Worm (Caenorhabditis elegans): ENCODE results near the gene K10D11.2.

The K10D11.2 gene

ce11 chrIV:12965074-12965473, 13.7 kb upstream of the K10D11.2 start, which contains the start of gene dod-22:
dod-22 (plus strand) TSS chrIV:12965374.
- no peak for TF ChIP-seq hlh-8 (tag; optimal IDR thresholded peaks at IDR 0.05)
- no peak for TF ChIP-seq dmd-4 (tag; optimal IDR thresholded peaks at IDR 0.05; ENCODE audit: borderline replicate concordance)
- no peak for TF ChIP-seq zip-5 (tag; optimal IDR thresholded peaks at IDR 0.05)
- TF ChIP-seq unc-86 (tag; optimal IDR thresholded peaks at IDR 0.05), result no peak
- TF ChIP-seq ceh-24 (tag; optimal IDR thresholded peaks at IDR 0.05), result no peak
- TF ChIP-seq lim-6 (tag; optimal IDR thresholded peaks at IDR 0.05), result no peak
- no peak for TF ChIP-seq ceh-22 (tag; optimal IDR thresholded peaks at IDR 0.05)
- TF ChIP-seq nfya-1 (tag; optimal IDR thresholded peaks at IDR 0.05), result no peak
- no peak for TF ChIP-seq madf-2 (tag; optimal IDR thresholded peaks at IDR 0.05)
- TF ChIP-seq pqm-1 (tag; optimal IDR thresholded peaks at IDR 0.05), result no peak
- no peak for TF ChIP-seq Y22D7AL.16 (tag; optimal IDR thresholded peaks at IDR 0.05)
- no peak for TF ChIP-seq sox-4 (tag; optimal IDR thresholded peaks at IDR 0.05)
- no peak for TF ChIP-seq ceh-2 (tag; optimal IDR thresholded peaks at IDR 0.05)
- TF ChIP-seq tbx-2 (tag; optimal IDR thresholded peaks at IDR 0.05), result no peak
- TF ChIP-seq pax-1 (tag; optimal IDR thresholded peaks at IDR 0.05), result no peak
- no peak for TF ChIP-seq fkh-6 (tag; optimal IDR thresholded peaks at IDR 0.05)
- TF ChIP-seq pat-9 (tag; optimal IDR thresholded peaks at IDR 0.05), result no peak
- TF ChIP-seq ceh-18 (tag; optimal IDR thresholded peaks at IDR 0.05), result no peak

DNA sequence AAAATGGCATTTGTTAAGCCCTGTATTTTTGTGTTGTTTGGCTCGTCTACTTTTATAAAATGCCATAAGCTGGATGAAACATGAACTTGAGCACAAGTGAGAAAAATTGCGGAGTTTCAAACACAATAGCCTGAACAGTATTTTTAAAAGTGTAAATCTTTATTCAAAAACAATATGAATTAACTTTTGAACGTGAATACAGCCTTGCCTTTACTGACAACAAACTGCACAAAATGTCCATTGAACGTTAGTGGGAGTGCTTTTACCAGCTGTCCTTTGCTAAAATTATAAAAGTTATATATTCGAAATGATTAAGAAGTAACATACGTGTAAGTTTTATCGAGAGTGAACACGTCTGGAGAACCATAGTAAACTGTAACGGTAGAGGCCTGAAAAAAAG, 11.5 kb upstream of the K10D11.2 start:
- TF ChIP-seq ceh-14 (tag; optimal IDR thresholded peaks at IDR 0.05), result no peak
- no peak for TF ChIP-seq fkh-6 (tag; optimal IDR thresholded peaks at IDR 0.05)
- no peak for TF ChIP-seq ceh-24 (tag; optimal IDR thresholded peaks at IDR 0.05)
- TF ChIP-seq npax-4 (tag; optimal IDR thresholded peaks at IDR 0.05), result no peak
- TF ChIP-seq dmd-4 (tag; optimal IDR thresholded peaks at IDR 0.05; ENCODE audit: borderline replicate concordance), result no peak
- no peak for TF ChIP-seq lim-6 (tag; optimal IDR thresholded peaks at IDR 0.05)
- no peak for TF ChIP-seq ceh-45 (GFP tag; IDR thresholded peaks at IDR 0.05)

ce11 chrIV:12969141-12969540, 9.6 kb upstream of the K10D11.2 start, which contains the start of gene F55G11.2:
F55G11.2 (minus strand) TSS chrIV:12969289.
- TF ChIP-seq tbx-2 (tag; optimal IDR thresholded peaks at IDR 0.05), result no peak
- TF ChIP-seq lim-6 (tag; optimal IDR thresholded peaks at IDR 0.05), result no peak
- no peak for TF ChIP-seq sdc-2 (tag; optimal IDR thresholded peaks at IDR 0.05)
- TF ChIP-seq ztf-16 (tag; optimal IDR thresholded peaks at IDR 0.05), result no peak
- no peak for TF ChIP-seq che-1 (tag; optimal IDR thresholded peaks at IDR 0.05)
- TF ChIP-seq ceh-14 (tag; optimal IDR thresholded peaks at IDR 0.05), result no peak

ce11 chrIV:12971994-12972520, 6.7 kb upstream of the K10D11.2 start:
- TF ChIP-seq elt-2 (tag; optimal IDR thresholded peaks at IDR 0.05) (peak; percentile 77), hlh-30 (tag; optimal IDR thresholded peaks at IDR 0.05; ENCODE audit: insufficient read depth) (no peak)

DNA sequence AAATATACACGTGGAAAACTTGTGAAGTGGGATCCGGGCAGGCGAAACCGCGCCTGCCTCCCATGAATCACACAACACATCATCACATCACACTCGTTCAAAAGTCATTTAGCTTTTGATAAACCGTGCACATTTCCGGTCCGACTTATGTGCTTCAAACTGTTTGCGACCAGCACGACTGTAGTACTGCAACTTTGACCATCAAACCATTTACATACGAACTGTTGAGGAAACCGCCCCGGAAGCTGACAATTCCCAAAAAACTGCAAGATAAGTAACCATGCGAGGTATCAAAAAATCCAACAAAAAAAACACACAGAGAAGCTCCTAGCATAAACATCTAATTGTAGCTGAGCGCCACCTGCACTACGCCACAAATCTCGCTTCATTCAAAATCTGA, 6.0 kb upstream of the K10D11.2 start:
- no peak for TF ChIP-seq ahr-1 (tag; optimal IDR thresholded peaks at IDR 0.05)
- no peak for TF ChIP-seq lin-11 (tag; optimal IDR thresholded peaks at IDR 0.05)
- no peak for TF ChIP-seq unc-3 (GFP tag; conservative IDR thresholded peaks at IDR 0.05)
- TF ChIP-seq unc-3 (tag; optimal IDR thresholded peaks at IDR 0.05), result no peak
- TF ChIP-seq lim-6 (tag; optimal IDR thresholded peaks at IDR 0.05), result no peak
- no peak for TF ChIP-seq hlh-30 (tag; optimal IDR thresholded peaks at IDR 0.05; ENCODE audit: insufficient read depth)
- no peak for TF ChIP-seq C38D4.7 (GFP tag; optimal IDR thresholded peaks at IDR 0.05)
- no peak for TF ChIP-seq pha-4 (tag; optimal IDR thresholded peaks at IDR 0.05)
- no peak for TF ChIP-seq F13H6.1 (tag; optimal IDR thresholded peaks at IDR 0.05)
- TF ChIP-seq pros-1 (tag; optimal IDR thresholded peaks at IDR 0.05), result no peak
- TF ChIP-seq pag-3 (tag; optimal IDR thresholded peaks at IDR 0.05; ENCODE audit: borderline replicate concordance), result no peak
- TF ChIP-seq zip-5 (tag; optimal IDR thresholded peaks at IDR 0.05), result no peak
- no peak for TF ChIP-seq fkh-6 (tag; optimal IDR thresholded peaks at IDR 0.05)
- no peak for TF ChIP-seq ama-1 (optimal IDR thresholded peaks at IDR 0.05)
- no peak for TF ChIP-seq tbx-7 (tag; optimal IDR thresholded peaks at IDR 0.05)
- no peak for TF ChIP-seq dmd-4 (tag; optimal IDR thresholded peaks at IDR 0.05; ENCODE audit: borderline replicate concordance)
- no peak for TF ChIP-seq ceh-19 (GFP tag; optimal IDR thresholded peaks at IDR 0.05)
